Worm (Caenorhabditis elegans) whole organism, L4 larva: ENCODE results near the gene F45D3.1.
A peak's percentile ranks its signal among the peaks of the same experiment; 100 is the strongest.

ENCODE experiments used
- T26A8.4 ChIP-seq: fragments of 200-800 bp; sonication (Bioruptor generic); IDR thresholded peaks from 2 replicates; pipeline ENCODE4 v1.3.6; 2022; ENCODE audit warnings: missing genetic modification characterization, missing compliant biosample characterization
- Y75B8A.6 ChIP-seq: fragments of 200-800 bp; sonication (Bioruptor generic); IDR thresholded peaks from 2 replicates; pipeline ENCODE4 v1.3.6; 2022; ENCODE audit warnings: missing genetic modification reagents, missing genetic modification characterization, missing compliant biosample characterization
- aha-1 ChIP-seq: fragments of 150-350 bp; peaks from one replicate; lab custom pipeline; 2014; ENCODE audit warnings: missing biosample characterization, missing genetic modification characterization
- ces-1 ChIP-seq: fragments of 150-350 bp; sonication (generic microtip); optimal IDR thresholded peaks from 4 replicates; lab custom pipeline; 2014; ENCODE audit warnings: missing biosample characterization, missing genetic modification reagents, missing genetic modification characterization
- egl-27 ChIP-seq: sonication (generic microtip); optimal IDR thresholded peaks from 3 replicates; lab custom pipeline; 2017; ENCODE audit warnings: missing biosample characterization, missing genetic modification reagents, missing genetic modification characterization
- nhr-111 ChIP-seq: fragments of 200-800 bp; sonication (Bioruptor generic); optimal IDR thresholded peaks from 2 replicates; lab custom pipeline; 2018; ENCODE audit warnings: mild to moderate bottlenecking, missing genetic modification characterization, missing compliant biosample characterization
- nhr-6 ChIP-seq: fragments of 150-350 bp; optimal IDR thresholded peaks from 2 replicates; lab custom pipeline; 2014; ENCODE audit warnings: missing biosample characterization, missing genetic modification characterization
- pha-4 ChIP-seq, 2 experiments: fragments of 150-350 bp in 1 of 2; fragments of 200-800 bp in 1 of 2; sonication (Bioruptor generic) in 1 of 2; IDR thresholded peaks in 1 of 2; optimal IDR thresholded peaks in 1 of 2; 2 replicates each; pipeline versions ENCODE4 v1.3.6 to Lab custom; 2014 to 2022; ENCODE audit warnings: missing genetic modification characterization in 2 of 2, missing genetic modification reagents in 2 of 2, missing biosample characterization in 1 of 2, missing compliant biosample characterization in 1 of 2
- set-16 ChIP-seq: fragments of 200-800 bp; sonication (Bioruptor generic); IDR thresholded peaks from 2 replicates; pipeline ENCODE4 v1.3.6; 2022; ENCODE audit warnings: missing genetic modification reagents, missing genetic modification characterization, missing compliant biosample characterization
- tag-97 ChIP-seq: fragments of 200-800 bp; sonication (Bioruptor generic); IDR thresholded peaks from 2 replicates; pipeline ENCODE4 v1.3.6; 2022; ENCODE audit warnings: missing genetic modification characterization, missing compliant biosample characterization
- unc-62 ChIP-seq, 3 experiments: fragments of 150-350 bp in 1 of 3; sonication (generic microtip); optimal IDR thresholded peaks in 2 of 3; peaks in 1 of 3; 1 replicate in 1 of 3; 2 replicates in 2 of 3; lab custom pipeline; 2014 to 2017; ENCODE audit warnings: missing biosample characterization in 3 of 3, missing genetic modification characterization in 3 of 3, missing genetic modification reagents in 3 of 3, missing genotype in 1 of 3
- zag-1 ChIP-seq: fragments of 150-350 bp; optimal IDR thresholded peaks from 2 replicates; lab custom pipeline; 2014; ENCODE audit warnings: missing biosample characterization, missing genetic modification characterization

Gene F45D3.1

DNA sequence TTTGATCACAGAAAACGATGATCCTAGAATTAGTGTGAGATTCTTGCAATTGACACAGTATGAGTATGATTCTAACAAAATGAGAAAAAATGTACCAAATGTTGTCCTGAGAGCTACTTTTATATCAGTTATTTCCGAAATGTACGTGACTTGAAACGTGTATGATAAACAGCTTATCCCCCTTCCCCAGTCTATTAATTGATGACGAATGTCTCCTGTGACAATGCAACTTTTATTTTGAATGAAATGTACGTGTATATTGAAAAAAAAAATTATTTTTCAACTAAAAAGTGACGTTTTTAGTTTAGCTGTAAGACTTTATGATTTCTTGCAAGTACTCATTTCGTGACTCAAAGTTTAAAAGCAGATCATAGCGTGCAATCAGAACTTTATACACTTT lies 43.4 kb downstream of the F45D3.1 start (continued):
- no peak for TF ChIP-seq tag-97

ce11 chrV:12575846-12576245 lies 49.0 kb downstream of the F45D3.1 start:
- no peak for TF ChIP-seq unc-62 (GFP tag; optimal IDR thresholded peaks at IDR 0.05 in 1 of 2; lab: Kevin White, UChicago)
- no peak for TF ChIP-seq unc-62 (tag; optimal IDR thresholded peaks at IDR 0.05; lab: Kevin White, UChicago)
- no peak for TF ChIP-seq T26A8.4 (GFP tag; lab: Robert Waterston, UW)
- no peak for TF ChIP-seq aha-1 (tag; lab: Kevin White, UChicago)
- TF ChIP-seq egl-27 (tag; lab: Kevin White, UChicago), result no peak
- peak; percentile 97 for TF ChIP-seq set-16 (GFP tag; lab: Robert Waterston, UW)
- TF ChIP-seq Y75B8A.6 (GFP tag; lab: Robert Waterston, UW), result no peak
- TF ChIP-seq ces-1 (GFP tag; lab: Kevin White, UChicago), result no peak
- no peak for TF ChIP-seq zag-1 (tag; lab: Kevin White, UChicago)
- TF ChIP-seq pha-4 (GFP tag; IDR thresholded peaks at IDR 0.05; lab: Robert Waterston, UW), result peak; percentile 58; the same call in 1 of the 2 replicates
- TF ChIP-seq pha-4 (tag; optimal IDR thresholded peaks at IDR 0.05; lab: Kevin White, UChicago), result no peak

DNA sequence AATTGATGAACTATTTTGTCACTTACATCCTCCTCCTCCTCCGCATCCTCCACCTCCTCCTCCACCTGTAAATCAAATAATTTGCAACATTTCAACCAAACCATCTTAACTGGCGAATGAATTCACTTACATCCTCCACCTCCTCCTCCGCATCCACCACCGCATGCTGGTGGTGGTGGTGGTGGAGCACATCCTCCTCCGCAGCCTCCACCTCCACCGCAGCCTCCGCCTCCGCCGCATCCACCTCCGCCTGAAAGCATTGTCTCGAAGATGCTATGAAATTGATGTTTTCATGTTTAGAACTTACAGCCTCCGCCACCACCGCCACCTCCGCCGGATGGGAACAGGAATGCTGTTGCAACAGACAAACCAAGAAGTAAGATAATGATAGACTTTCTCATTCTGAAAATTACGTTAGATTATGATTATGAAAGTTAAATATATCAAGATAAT lies 49.7 kb downstream of the F45D3.1 start, which contains the start of gene grl-23:
TSS of gene grl-23 (minus strand) at position 403 of the 453 bp plus-strand sequence.
- TF ChIP-seq set-16 (GFP tag; lab: Robert Waterston, UW) (peak; percentile 91), nhr-6 (tag; lab: Kevin White, UChicago) (no peak), nhr-111 (GFP tag; lab: Kevin White, UChicago) (no peak)
- TF ChIP-seq, all 104 proteins: peak for 1
